Worm (Caenorhabditis elegans) whole organism, L2 larva: ENCODE results near the gene ndua-8.

Experiments
- R02D3.7 ChIP-seq: fragments of 150-350 bp; optimal IDR thresholded peaks from 2 replicates; lab custom pipeline; 2014; ENCODE audit warnings: missing biosample characterization, missing genetic modification characterization
- alr-1 ChIP-seq: fragments of 150-350 bp; optimal IDR thresholded peaks from 2 replicates; lab custom pipeline; 2014; ENCODE audit warnings: missing biosample characterization, missing genetic modification characterization
- elt-3 ChIP-seq: sonication (generic microtip); optimal IDR thresholded peaks from 2 replicates; lab custom pipeline; 2017; ENCODE audit warnings: missing biosample characterization, missing genetic modification characterization
- fos-1 ChIP-seq: fragments of 150-350 bp; optimal IDR thresholded peaks from 2 replicates; lab custom pipeline; 2014; ENCODE audit warnings: missing biosample characterization, missing genetic modification characterization
- nhr-25 ChIP-seq: fragments of 150-350 bp; sonication (generic microtip); optimal IDR thresholded peaks from 3 replicates; lab custom pipeline; 2014; ENCODE audit warnings: missing biosample characterization, missing genetic modification characterization
- skn-1 ChIP-seq: sonication (generic microtip); optimal IDR thresholded peaks from 2 replicates; lab custom pipeline; 2017; ENCODE audit warnings: missing biosample characterization, missing genetic modification characterization
- unc-39 ChIP-seq: fragments of 150-350 bp; optimal IDR thresholded peaks from 2 replicates; lab custom pipeline; 2014; ENCODE audit warnings: missing biosample characterization, missing genetic modification characterization
- zag-1 ChIP-seq: fragments of 150-350 bp; optimal IDR thresholded peaks from 2 replicates; lab custom pipeline; 2014; ENCODE audit warnings: missing biosample characterization, missing genetic modification characterization
- ztf-4 ChIP-seq: fragments of 150-350 bp; optimal IDR thresholded peaks from 2 replicates; lab custom pipeline; 2014; ENCODE audit warnings: missing biosample characterization, missing genetic modification characterization

DNA sequence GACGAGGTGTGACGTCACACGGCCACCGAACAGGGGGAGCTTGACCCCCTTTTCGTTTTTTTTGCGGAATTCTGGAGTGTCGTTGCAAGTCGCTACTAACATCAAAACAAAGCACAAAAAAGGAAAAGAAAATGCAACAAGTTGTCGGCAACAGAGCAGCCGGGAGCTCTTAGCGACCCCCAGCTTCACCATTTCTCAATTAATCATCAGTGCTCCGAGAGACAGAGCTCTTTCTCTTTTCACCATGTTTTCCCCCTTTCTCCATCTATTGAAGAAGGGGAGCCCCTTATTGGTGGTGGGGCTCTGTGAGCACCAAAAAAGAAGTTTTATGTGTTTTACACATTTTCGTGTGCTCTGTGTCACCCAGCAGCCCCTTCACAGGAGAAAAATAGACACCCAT lies 24.7 kb downstream of the ndua-8 start:
- TF ChIP-seq ztf-4 (tag; lab: Kevin White, UChicago) (no peak), elt-3 (no peak), R02D3.7 (tag; lab: Kevin White, UChicago) (no peak), fos-1 (tag; lab: Kevin White, UChicago) (no peak), unc-39 (tag; lab: Kevin White, UChicago) (no peak), nhr-25 (no peak), alr-1 (tag; lab: Kevin White, UChicago) (no peak), skn-1 (tag; lab: Kevin White, UChicago) (no peak), zag-1 (tag; lab: Kevin White, UChicago) (no peak)
